Fruit fly (Drosophila melanogaster) whole organism, embryonic: Measurements from ENCODE around the gene GABPI.

Source experiments
- Awh ChIP-seq: fragments of 200-800 bp; sonication (Bioruptor generic); IDR thresholded peaks from 2 replicates; pipeline ENCODE4, ENCODE4 v1.3.6; 2022; ENCODE audit warnings: missing biosample characterization, missing genetic modification characterization
- BEAF-32 ChIP-seq: fragments of 200-800 bp; sonication (Bioruptor generic); optimal IDR thresholded peaks from 3 replicates; lab custom pipeline; 2017; ENCODE audit warnings: missing biosample characterization, missing genetic modification characterization, mild to moderate bottlenecking, moderate library complexity, missing genetic modification reagents
- C15 ChIP-seq: fragments of 200-800 bp; sonication (Bioruptor generic); IDR thresholded peaks from 3 replicates; pipeline ENCODE4 v1.3.6; 2022; ENCODE audit warnings: missing biosample characterization, missing genetic modification characterization
- CG10209 ChIP-seq: fragments of 200-800 bp; sonication (Bioruptor generic); optimal IDR thresholded peaks from 3 replicates; lab custom pipeline; 2017; ENCODE audit warnings: missing biosample characterization, mild to moderate bottlenecking, missing genetic modification characterization, missing genetic modification reagents
- CG10274 ChIP-seq: fragments of 200-800 bp; sonication (Bioruptor generic); optimal IDR thresholded peaks from 3 replicates; lab custom pipeline; 2017; ENCODE audit warnings: missing biosample characterization, mild to moderate bottlenecking, missing genetic modification characterization
- CG11456 ChIP-seq: fragments of 200-800 bp; sonication (Bioruptor generic); IDR thresholded peaks from 3 replicates; pipeline ENCODE4 v1.3.6; 2022; ENCODE audit warnings: missing biosample characterization, missing genetic modification characterization
- CG11504 ChIP-seq: fragments of 200-800 bp; sonication (Bioruptor generic); optimal IDR thresholded peaks from 3 replicates; lab custom pipeline; 2019; ENCODE audit warnings: missing biosample characterization, mild to moderate bottlenecking, missing genetic modification characterization, moderate library complexity
- CG13123 ChIP-seq: fragments of 200-800 bp; sonication (Bioruptor generic); optimal IDR thresholded peaks from 2 replicates; lab custom pipeline; 2016; ENCODE audit warnings: missing biosample characterization, missing genetic modification characterization
- CG13424 ChIP-seq: fragments of 200-800 bp; sonication (Bioruptor generic); optimal IDR thresholded peaks from 2 replicates; lab custom pipeline; 2019; ENCODE audit warnings: missing biosample characterization, mild to moderate bottlenecking, missing genetic modification characterization, moderate library complexity
- CG14014 ChIP-seq: fragments of 200-800 bp; sonication (Bioruptor generic); IDR thresholded peaks from 2 replicates; pipeline ENCODE4 v1.3.6; 2022; ENCODE audit warnings: missing biosample characterization, missing genetic modification characterization
- CG16779 ChIP-seq: fragments of 200-800 bp; sonication (Bioruptor generic); IDR thresholded peaks from 2 replicates; pipeline ENCODE4 v1.3.6; 2022; ENCODE audit warnings: missing biosample characterization, missing genetic modification characterization
- CG17328 ChIP-seq: fragments of 200-800 bp; sonication (Bioruptor generic); IDR thresholded peaks from 2 replicates; pipeline ENCODE4 v1.3.6; 2022; ENCODE audit warnings: missing biosample characterization, missing genetic modification characterization
- CG18262 ChIP-seq: fragments of 200-800 bp; optimal IDR thresholded peaks from 3 replicates; lab custom pipeline; 2019; ENCODE audit warnings: missing biosample characterization, mild to moderate bottlenecking, missing genetic modification characterization, moderate library complexity
- CG2202 ChIP-seq: fragments of 200-800 bp; sonication (Bioruptor generic); optimal IDR thresholded peaks from 2 replicates; lab custom pipeline; 2018; ENCODE audit warnings: missing biosample characterization, mild to moderate bottlenecking, missing genetic modification characterization
- CG3726 ChIP-seq: fragments of 200-800 bp; sonication (Bioruptor generic); IDR thresholded peaks from 3 replicates; pipeline ENCODE4, ENCODE4 v1.3.6; 2022; ENCODE audit warnings: missing biosample characterization, missing genetic modification characterization
- CG6175 ChIP-seq: fragments of 200-800 bp; sonication (Bioruptor generic); IDR thresholded peaks from 3 replicates; pipeline ENCODE4 v1.3.6; 2022; ENCODE audit warnings: missing biosample characterization, missing genetic modification characterization
- CG6791 ChIP-seq: fragments of 200-800 bp; sonication (Bioruptor generic); IDR thresholded peaks from 3 replicates; pipeline ENCODE4 v1.3.6; 2022; ENCODE audit warnings: missing biosample characterization, missing genetic modification characterization; ENCODE audit not compliant: partially characterized antibody
- CG7357 ChIP-seq: fragments of 200-800 bp; sonication (Bioruptor generic); IDR thresholded peaks from 3 replicates; pipeline ENCODE4 v1.3.6; 2022; ENCODE audit warnings: missing biosample characterization, missing genetic modification characterization
- CG8478 ChIP-seq: fragments of >200 bp; optimal IDR thresholded peaks from 2 replicates; lab custom pipeline; 2018
- CoRest ChIP-seq: fragments of 200-800 bp; sonication (Bioruptor generic); optimal IDR thresholded peaks from 3 replicates; lab custom pipeline; 2018; ENCODE audit warnings: missing biosample characterization, mild to moderate bottlenecking, missing genetic modification characterization, moderate library complexity
- D ChIP-seq, 2 experiments: fragments of 200-800 bp in 1 of 2; fragments of >200 bp in 1 of 2; sonication (Bioruptor generic) in 1 of 2; optimal IDR thresholded peaks; 2 replicates in 1 of 2; 3 replicates in 1 of 2; lab custom pipeline; 2017; ENCODE audit warnings: mild to moderate bottlenecking in 1 of 2, missing biosample characterization in 1 of 2, missing genetic modification characterization in 1 of 2, missing genetic modification reagents in 1 of 2
- Dad ChIP-seq: fragments of 200-800 bp; sonication (Bioruptor generic); optimal IDR thresholded peaks from 3 replicates; lab custom pipeline; 2016; ENCODE audit warnings: missing biosample characterization, missing genetic modification characterization
- Fer1 ChIP-seq: fragments of 200-800 bp; sonication (Bioruptor generic); optimal IDR thresholded peaks from 2 replicates; lab custom pipeline; 2017; ENCODE audit warnings: missing biosample characterization, mild to moderate bottlenecking, missing genetic modification characterization
- Gug ChIP-seq: fragments of 200-800 bp; sonication (Bioruptor generic); IDR thresholded peaks from 4 replicates; pipeline ENCODE4 v1.3.6; 2022; ENCODE audit warnings: missing biosample characterization, missing genetic modification characterization
- H2.0 ChIP-seq: fragments of 200-800 bp; sonication (Bioruptor generic); IDR thresholded peaks from 2 replicates; pipeline ENCODE4 v1.3.6; 2022; ENCODE audit warnings: missing biosample characterization, missing genetic modification characterization
- HLH54F ChIP-seq: fragments of 200-800 bp; sonication (Bioruptor generic); optimal IDR thresholded peaks from 3 replicates; lab custom pipeline; 2016; ENCODE audit warnings: missing biosample characterization, missing genetic modification characterization
- Hand ChIP-seq: fragments of 200-800 bp; sonication (Bioruptor generic); optimal IDR thresholded peaks from 2 replicates; lab custom pipeline; 2017; ENCODE audit warnings: mild to moderate bottlenecking, missing biosample characterization, missing genetic modification reagents, missing genetic modification characterization
- Hr39 ChIP-seq: fragments of >200 bp; optimal IDR thresholded peaks from 2 replicates; lab custom pipeline; 2017
- Jarid2 ChIP-seq: fragments of 200-800 bp; sonication (Bioruptor generic); optimal IDR thresholded peaks from 3 replicates; lab custom pipeline; 2017; ENCODE audit warnings: mild to moderate bottlenecking, missing biosample characterization, missing genetic modification reagents, missing genetic modification characterization
- Mrtf ChIP-seq: fragments of 200-800 bp; sonication (Bioruptor generic); IDR thresholded peaks from 3 replicates; pipeline ENCODE4 v1.3.6; 2022; ENCODE audit warnings: missing biosample characterization, missing genetic modification characterization
- NC2β ChIP-seq: fragments of 200-800 bp; sonication (Bioruptor generic); optimal IDR thresholded peaks from 2 replicates; lab custom pipeline; 2016; ENCODE audit warnings: missing biosample characterization, missing genetic modification characterization
- Six4 ChIP-seq: fragments of 200-800 bp; sonication (Bioruptor generic); optimal IDR thresholded peaks from 2 replicates; lab custom pipeline; 2016; ENCODE audit warnings: missing biosample characterization, missing genetic modification characterization
- YL-1 ChIP-seq: fragments of 200-800 bp; sonication (Bioruptor generic); optimal IDR thresholded peaks from 3 replicates; lab custom pipeline; 2017; ENCODE audit warnings: missing biosample characterization, mild to moderate bottlenecking, missing genetic modification characterization
- ase ChIP-seq: fragments of 200-800 bp; sonication (Bioruptor generic); IDR thresholded peaks from 3 replicates; pipeline ENCODE4 v1.3.6; 2022; ENCODE audit warnings: missing biosample characterization, missing genetic modification characterization
- ash1 ChIP-seq: fragments of 200-800 bp; sonication (Bioruptor generic); optimal IDR thresholded peaks from 2 replicates; lab custom pipeline; 2018; ENCODE audit warnings: missing biosample characterization, mild to moderate bottlenecking, missing genetic modification characterization
- bcd ChIP-seq: fragments of 200-800 bp; sonication (Bioruptor generic); optimal IDR thresholded peaks from 2 replicates; lab custom pipeline; 2017; ENCODE audit warnings: missing biosample characterization, mild to moderate bottlenecking, missing genetic modification characterization
- chif ChIP-seq, 2 experiments: fragments of 200-800 bp; sonication (Bioruptor generic); optimal IDR thresholded peaks; 3 replicates each; lab custom pipeline; 2016; ENCODE audit warnings: missing biosample characterization in 2 of 2, missing genetic modification characterization in 2 of 2
- chm ChIP-seq: fragments of 200-800 bp; sonication (Bioruptor generic); IDR thresholded peaks from 2 replicates; pipeline ENCODE4 v1.3.6; 2022; ENCODE audit warnings: missing biosample characterization, missing genetic modification characterization
- chn ChIP-seq: fragments of 200-800 bp; sonication (Bioruptor generic); optimal IDR thresholded peaks from 2 replicates; lab custom pipeline; 2016; ENCODE audit warnings: missing biosample characterization, missing genetic modification characterization
- dmrt99B ChIP-seq: fragments of 200-800 bp; sonication (Bioruptor generic); optimal IDR thresholded peaks from 2 replicates; lab custom pipeline; 2018; ENCODE audit warnings: missing biosample characterization, mild to moderate bottlenecking, missing genetic modification characterization, moderate library complexity
- eyg ChIP-seq: fragments of 200-800 bp; sonication (Bioruptor generic); optimal IDR thresholded peaks from 3 replicates; lab custom pipeline; 2016; ENCODE audit warnings: missing biosample characterization, missing genetic modification characterization
- gcm ChIP-seq: fragments of 200-800 bp; sonication (Bioruptor generic); optimal IDR thresholded peaks from 2 replicates; lab custom pipeline; 2019; ENCODE audit warnings: missing biosample characterization, mild to moderate bottlenecking, missing genetic modification characterization, moderate library complexity
- jumu ChIP-seq: fragments of 200-800 bp; sonication (Bioruptor generic); optimal IDR thresholded peaks from 3 replicates; lab custom pipeline; 2016; ENCODE audit warnings: missing biosample characterization, missing genetic modification characterization
- luna ChIP-seq: fragments of 200-800 bp; sonication (Bioruptor generic); optimal IDR thresholded peaks from 2 replicates; lab custom pipeline; 2016; ENCODE audit warnings: missing biosample characterization, missing genetic modification characterization
- mam ChIP-seq: fragments of 200-800 bp; sonication (Bioruptor generic); optimal IDR thresholded peaks from 3 replicates; lab custom pipeline; 2016; ENCODE audit warnings: missing biosample characterization, missing genetic modification characterization
- row ChIP-seq: fragments of 200-800 bp; sonication (Bioruptor generic); IDR thresholded peaks from 3 replicates; pipeline ENCODE4 v1.3.6; 2022; ENCODE audit warnings: missing biosample characterization, missing genetic modification characterization
- run ChIP-seq: fragments of 200-800 bp; sonication (Bioruptor generic); optimal IDR thresholded peaks from 3 replicates; lab custom pipeline; 2018; ENCODE audit warnings: missing biosample characterization, mild to moderate bottlenecking, missing genetic modification characterization
- seq ChIP-seq: fragments of 200-800 bp; sonication (Bioruptor generic); IDR thresholded peaks from 2 replicates; pipeline ENCODE4 v1.3.6; 2022; ENCODE audit warnings: missing biosample characterization, missing genetic modification characterization
- sr ChIP-seq: fragments of 200-800 bp; sonication (Bioruptor generic); IDR thresholded peaks from 3 replicates; pipeline ENCODE4 v1.3.6; 2022; ENCODE audit warnings: missing biosample characterization, missing genetic modification characterization
- trh ChIP-seq: fragments of 200-800 bp; sonication (Bioruptor generic); optimal IDR thresholded peaks from 2 replicates; lab custom pipeline; 2016; ENCODE audit warnings: missing biosample characterization, missing genetic modification characterization
- unpg ChIP-seq: fragments of 200-800 bp; sonication (Bioruptor generic); optimal IDR thresholded peaks from 3 replicates; lab custom pipeline; 2018; ENCODE audit warnings: missing biosample characterization, mild to moderate bottlenecking, missing genetic modification characterization, moderate library complexity
- zen2 ChIP-seq: fragments of 200-800 bp; sonication (Bioruptor generic); IDR thresholded peaks from 3 replicates; pipeline ENCODE4 v1.3.6; 2022; ENCODE audit warnings: missing biosample characterization, missing genetic modification characterization; ENCODE audit not compliant: partially characterized antibody

Gene GABPI

DNA sequence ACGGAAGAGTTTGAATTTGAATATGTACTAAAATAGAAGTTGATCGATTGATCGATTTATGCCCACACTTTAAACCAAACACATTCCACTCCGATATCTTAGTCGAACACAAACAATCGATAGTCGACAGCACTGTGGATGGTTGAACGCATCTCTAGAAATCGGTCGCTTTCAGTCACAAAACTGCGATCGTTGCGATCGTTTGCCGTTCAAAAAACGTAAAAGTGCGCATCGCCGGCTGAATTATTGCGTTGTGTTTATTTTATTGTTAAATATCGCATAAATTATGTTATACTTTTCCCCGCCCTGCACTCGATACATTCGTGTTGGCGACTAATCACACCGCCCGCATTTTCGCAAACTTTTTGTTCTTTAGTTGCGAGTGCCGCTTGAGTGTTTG is 31.2 kb upstream of the GABPI start, which contains the start of gene Ccdc85 (continued):
- no peak for TF ChIP-seq CG10274 (GFP tag; lab: Kevin White, UChicago)
- TF ChIP-seq Six4 (GFP tag; lab: Kevin White, UChicago), result no peak
- TF ChIP-seq jumu, result peak; percentile 18
- no peak for TF ChIP-seq Dad (GFP tag; lab: Kevin White, UChicago)
- TF ChIP-seq BEAF-32 (GFP tag; lab: Kevin White, UChicago), result peak; percentile 84
- peak; percentile 94 for TF ChIP-seq Jarid2 (GFP tag; lab: Kevin White, UChicago)
- no peak for TF ChIP-seq CG11504 (tag; lab: Kevin White, UChicago)
- TF ChIP-seq D (optimal IDR thresholded peaks at IDR 0.05; lab: Kevin White, UChicago), result no peak
- no peak for TF ChIP-seq D (GFP tag; optimal IDR thresholded peaks at IDR 0.05; lab: Kevin White, UChicago)
- peak; percentile 25 for TF ChIP-seq unpg (GFP tag; lab: Kevin White, UChicago)
- no peak for TF ChIP-seq CG7357 (GFP tag; lab: Robert Waterston, UW)
- TF ChIP-seq CG16779 (GFP tag; lab: Robert Waterston, UW), result peak; percentile 64; the same call in 1 of the 2 replicates
- 0 out of 3 replicates have a peak, but pooled peaks have one; percentile 18 for TF ChIP-seq sr
- TF ChIP-seq luna (GFP tag; lab: Kevin White, UChicago), result no peak
- TF ChIP-seq run (tag; lab: Kevin White, UChicago), result no peak
- TF ChIP-seq Gug (GFP tag; lab: Robert Waterston, UW), result no peak
- no peak for TF ChIP-seq chn (GFP tag; lab: Kevin White, UChicago)
- TF ChIP-seq row (GFP tag; lab: Robert Waterston, UW), result peak; percentile 21; the same call in 1 of the 3 replicates
- TF ChIP-seq C15 (GFP tag; lab: Robert Waterston, UW), result no peak
- peak; percentile 47 for TF ChIP-seq gcm (GFP tag; lab: Kevin White, UChicago)
- no peak for TF ChIP-seq Hr39 (lab: Kevin White, UChicago)
- no peak for TF ChIP-seq CG14014 (GFP tag; lab: Robert Waterston, UW)
- peak; percentile 28 for TF ChIP-seq YL-1 (GFP tag; lab: Kevin White, UChicago)
- no peak for TF ChIP-seq H2.0 (GFP tag; lab: Robert Waterston, UW)
- TF ChIP-seq Hand (GFP tag; lab: Kevin White, UChicago), result no peak
- no peak for TF ChIP-seq dmrt99B (tag; lab: Kevin White, UChicago)
- TF ChIP-seq CG13123 (GFP tag; lab: Kevin White, UChicago), result no peak
- TF ChIP-seq bcd, result no peak
- TF ChIP-seq ase (GFP tag; lab: Robert Waterston, UW), result no peak
- no peak for TF ChIP-seq ash1 (GFP tag; lab: Kevin White, UChicago)
- TF ChIP-seq CG17328 (GFP tag; lab: Robert Waterston, UW), result no peak
- TF ChIP-seq chif (GFP tag; optimal IDR thresholded peaks at IDR 0.05; lab: Kevin White, UChicago), result peak in 1 of 2 experiments; percentile 24
- TF ChIP-seq CG18262 (tag; lab: Kevin White, UChicago), result peak; percentile 7
- TF ChIP-seq CG2202 (tag; lab: Kevin White, UChicago), result no peak
- TF ChIP-seq Awh (GFP tag; lab: Robert Waterston, UW), result no peak
- TF ChIP-seq CG8478 (lab: Kevin White, UChicago), result no peak
- no peak for TF ChIP-seq CG6175 (GFP tag; lab: Robert Waterston, UW)
- no peak for TF ChIP-seq eyg (GFP tag; lab: Kevin White, UChicago)
- peak; percentile 98 for TF ChIP-seq zen2 (GFP tag; lab: Robert Waterston, UW)
- peak; percentile 14 for TF ChIP-seq CG13424
- TF ChIP-seq chm (GFP tag; lab: Robert Waterston, UW), result no peak
- TF ChIP-seq HLH54F (GFP tag; lab: Kevin White, UChicago), result no peak
- no peak for TF ChIP-seq mam (GFP tag; lab: Kevin White, UChicago)
- peak; percentile 26 for TF ChIP-seq NC2β (GFP tag; lab: Kevin White, UChicago)
- no peak for TF ChIP-seq CG11456 (GFP tag; lab: Robert Waterston, UW)
- TF ChIP-seq CG10209 (GFP tag; lab: Kevin White, UChicago), result no peak
- no peak for TF ChIP-seq trh (GFP tag; lab: Kevin White, UChicago)
- TF ChIP-seq CG3726 (GFP tag; lab: Robert Waterston, UW), result no peak
- no peak for TF ChIP-seq seq (GFP tag; lab: Robert Waterston, UW)
- no peak for TF ChIP-seq Mrtf (GFP tag; lab: Robert Waterston, UW)
- TF ChIP-seq CoRest (tag; lab: Kevin White, UChicago), result no peak
- peak; percentile 28 for TF ChIP-seq Fer1 (GFP tag; lab: Kevin White, UChicago)
- peak; percentile 99 for TF ChIP-seq CG6791 (GFP tag; lab: Robert Waterston, UW)
